Fruit fly (Drosophila melanogaster): ENCODE results near the gene Iris.
A peak's percentile ranks its signal among the peaks of the same experiment; 100 is the strongest.

Iris gene

dm6 chr2L:1114230-1114629 lies 19.7 kb downstream of the Iris start:
- TF ChIP-seq CG7045 (GFP tag; optimal IDR thresholded peaks at IDR 0.05) (no peak), cic (GFP tag; optimal IDR thresholded peaks at IDR 0.05) (peak; percentile 45), Hr96 (GFP tag; optimal IDR thresholded peaks at IDR 0.05) (no peak), CG7101 (tag; optimal IDR thresholded peaks at IDR 0.05) (no peak), cnc (optimal IDR thresholded peaks at IDR 0.05) (no peak), CG14711 (tag; optimal IDR thresholded peaks at IDR 0.05) (no peak), Crg-1 (GFP tag; optimal IDR thresholded peaks at IDR 0.05) (no peak), Clk (GFP tag; optimal IDR thresholded peaks at IDR 0.05) (peak; percentile 49), CG1620 (GFP tag; optimal IDR thresholded peaks at IDR 0.05) (no peak), toe (GFP tag; optimal IDR thresholded peaks at IDR 0.05) (no peak), CG33017 (tag; optimal IDR thresholded peaks at IDR 0.05) (peak; percentile 9), Mnt (GFP tag; optimal IDR thresholded peaks at IDR 0.05) (peak; percentile 2), ovo (GFP tag; optimal IDR thresholded peaks at IDR 0.05) (peak; percentile 1), kay (GFP tag; ENCODE audit: borderline replicate concordance) (no peak), CG12768 (GFP tag; optimal IDR thresholded peaks at IDR 0.05) (peak; percentile 6), bab1 (GFP tag; optimal IDR thresholded peaks at IDR 0.05) (no peak), CG5204 (GFP tag; optimal IDR thresholded peaks at IDR 0.05) (no peak), tj (GFP tag; optimal IDR thresholded peaks at IDR 0.05) (peak; percentile 8), pad (GFP tag; optimal IDR thresholded peaks at IDR 0.05) (no peak), CG11617 (GFP tag; optimal IDR thresholded peaks at IDR 0.05) (no peak)

dm6 chr2L:1112641-1113040 lies 21.3 kb downstream of the Iris start, which contains the start of gene CG14340:
TSS of gene CG14340 (plus strand) at chr2L:1112941.
- no peak for TF ChIP-seq Clk (GFP tag; optimal IDR thresholded peaks at IDR 0.05)
- no peak for TF ChIP-seq tj (GFP tag; optimal IDR thresholded peaks at IDR 0.05)
- no peak for TF ChIP-seq pad (GFP tag; optimal IDR thresholded peaks at IDR 0.05)
- no peak for TF ChIP-seq CG1620 (GFP tag; optimal IDR thresholded peaks at IDR 0.05)
- no peak for TF ChIP-seq Crg-1 (GFP tag; optimal IDR thresholded peaks at IDR 0.05)
- no peak for TF ChIP-seq cic (GFP tag; optimal IDR thresholded peaks at IDR 0.05)
- TF ChIP-seq kay (GFP tag; ENCODE audit: borderline replicate concordance) = no peak

dm6 chr2L:1108029-1108688 lies 25.7 kb downstream of the Iris start, which contains the start of the genes PolrMT and CG14339:
TSS of gene PolrMT (minus strand) at chr2L:1108373.
TSS of gene CG14339 (plus strand) at chr2L:1108540.
- TF ChIP-seq cnc (optimal IDR thresholded peaks at IDR 0.05) (no peak), ovo (GFP tag; optimal IDR thresholded peaks at IDR 0.05) (peak; percentile 1), cic (GFP tag; optimal IDR thresholded peaks at IDR 0.05) (peak; percentile 42), Mnt (GFP tag; optimal IDR thresholded peaks at IDR 0.05) (peak; percentile 97), tj (GFP tag; optimal IDR thresholded peaks at IDR 0.05) (peak; percentile 94), kay (GFP tag; ENCODE audit: borderline replicate concordance) (no peak), pad (GFP tag; optimal IDR thresholded peaks at IDR 0.05) (no peak), CG7045 (GFP tag; optimal IDR thresholded peaks at IDR 0.05) (no peak), Crg-1 (GFP tag; optimal IDR thresholded peaks at IDR 0.05) (peak; percentile 45), CG11617 (GFP tag; optimal IDR thresholded peaks at IDR 0.05) (peak; percentile 45), CG12768 (GFP tag; optimal IDR thresholded peaks at IDR 0.05) (peak; percentile 21), CG5204 (GFP tag; optimal IDR thresholded peaks at IDR 0.05) (no peak), CG1620 (GFP tag; optimal IDR thresholded peaks at IDR 0.05) (no peak), CG14711 (tag; optimal IDR thresholded peaks at IDR 0.05) (no peak), toe (GFP tag; optimal IDR thresholded peaks at IDR 0.05) (no peak), Clk (GFP tag; optimal IDR thresholded peaks at IDR 0.05) (no peak), CG7101 (tag; optimal IDR thresholded peaks at IDR 0.05) (no peak), bab1 (GFP tag; optimal IDR thresholded peaks at IDR 0.05) (peak; percentile 45), Hr96 (GFP tag; optimal IDR thresholded peaks at IDR 0.05) (no peak), CG33017 (tag; optimal IDR thresholded peaks at IDR 0.05) (peak; percentile 9)

- TF ChIP-seq tj (GFP tag; optimal IDR thresholded peaks at IDR 0.05) = peak; percentile 6
- peak; percentile 6 for TF ChIP-seq Hr96 (GFP tag; optimal IDR thresholded peaks at IDR 0.05)
- peak; percentile 44 for TF ChIP-seq CG12768 (GFP tag; optimal IDR thresholded peaks at IDR 0.05)
- no peak for TF ChIP-seq CG14711 (tag; optimal IDR thresholded peaks at IDR 0.05)
- peak; percentile 2 for TF ChIP-seq CG11617 (GFP tag; optimal IDR thresholded peaks at IDR 0.05)
- peak; percentile 29 for TF ChIP-seq CG33017 (tag; optimal IDR thresholded peaks at IDR 0.05)
- peak; percentile 72 for TF ChIP-seq Mnt (GFP tag; optimal IDR thresholded peaks at IDR 0.05)
- TF ChIP-seq pad (GFP tag; optimal IDR thresholded peaks at IDR 0.05) = peak; percentile 70
- TF ChIP-seq cic (GFP tag; optimal IDR thresholded peaks at IDR 0.05) = peak; percentile 33
- TF ChIP-seq CG1620 (GFP tag; optimal IDR thresholded peaks at IDR 0.05) = no peak
These were observed 31.5 kb downstream of the Iris start, which contains the start of gene CG4629 for dm6 chr2L:1102349-1102748. TSS of gene CG4629 (minus strand) at chr2L:1102504.

dm6 chr2L:1095450-1095849 lies 38.4 kb downstream of the Iris start:
- TF ChIP-seq tj (GFP tag; optimal IDR thresholded peaks at IDR 0.05) (no peak), CG14711 (tag; optimal IDR thresholded peaks at IDR 0.05) (no peak), CG7101 (tag; optimal IDR thresholded peaks at IDR 0.05) (no peak), Mnt (GFP tag; optimal IDR thresholded peaks at IDR 0.05) (no peak), CG33017 (tag; optimal IDR thresholded peaks at IDR 0.05) (no peak), CG12768 (GFP tag; optimal IDR thresholded peaks at IDR 0.05) (no peak), CG5204 (GFP tag; optimal IDR thresholded peaks at IDR 0.05) (no peak), cnc (optimal IDR thresholded peaks at IDR 0.05) (no peak), pad (GFP tag; optimal IDR thresholded peaks at IDR 0.05) (no peak), ovo (GFP tag; optimal IDR thresholded peaks at IDR 0.05) (no peak), CG11617 (GFP tag; optimal IDR thresholded peaks at IDR 0.05) (no peak), CG1620 (GFP tag; optimal IDR thresholded peaks at IDR 0.05) (no peak), toe (GFP tag; optimal IDR thresholded peaks at IDR 0.05) (no peak), cic (GFP tag; optimal IDR thresholded peaks at IDR 0.05) (no peak), bab1 (GFP tag; optimal IDR thresholded peaks at IDR 0.05) (no peak), CG7045 (GFP tag; optimal IDR thresholded peaks at IDR 0.05) (no peak), Hr96 (GFP tag; optimal IDR thresholded peaks at IDR 0.05) (no peak), Clk (GFP tag; optimal IDR thresholded peaks at IDR 0.05) (no peak)

All from whole organism, adult.